Worm (Caenorhabditis elegans): Measurements from ENCODE around the gene C30B5.2.

- TF ChIP-seq unc-62 (GFP tag; optimal IDR thresholded peaks at IDR 0.05) (no peak), nhr-28 (tag; optimal IDR thresholded peaks at IDR 0.05) (no peak), nhr-76 (tag; optimal IDR thresholded peaks at IDR 0.05) (no peak), pha-4 (tag; optimal IDR thresholded peaks at IDR 0.05) (no peak), elt-3 (tag; optimal IDR thresholded peaks at IDR 0.05) (no peak), ces-1 (GFP tag; optimal IDR thresholded peaks at IDR 0.05) (no peak), bed-3 (GFP tag; optimal IDR thresholded peaks at IDR 0.05) (no peak), nhr-237 (tag; optimal IDR thresholded peaks at IDR 0.05) (no peak), elt-1 (tag; optimal IDR thresholded peaks at IDR 0.05; ENCODE audit: borderline replicate concordance, insufficient read depth) (no peak), flh-1 (GFP tag; optimal IDR thresholded peaks at IDR 0.05) (no peak), snpc-4 (tag; optimal IDR thresholded peaks at IDR 0.05) (no peak), mep-1 (tag; optimal IDR thresholded peaks at IDR 0.05) (no peak), nhr-12 (tag; optimal IDR thresholded peaks at IDR 0.05) (no peak), blmp-1 (tag; optimal IDR thresholded peaks at IDR 0.05) (no peak)
Observed at ce11 chrII:6221470-6221869, 24.5 kb downstream of the C30B5.2 start.

Measured in whole organism, mixed stage, embryonic.